Fruit fly (Drosophila melanogaster) whole organism, prepupa: Measurements from ENCODE around the gene HP4.

Experiments
- Blimp-1 ChIP-seq: fragments of 200-800 bp; sonication (Bioruptor generic); optimal IDR thresholded peaks from 3 replicates; lab custom pipeline; 2017; ENCODE audit warnings: missing biosample characterization, missing genetic modification characterization, mild to moderate bottlenecking, moderate library complexity, missing genetic modification reagents
- CG16779 ChIP-seq: fragments of 200-800 bp; sonication (Bioruptor generic); optimal IDR thresholded peaks from 3 replicates; lab custom pipeline; 2017; ENCODE audit warnings: missing biosample characterization, mild to moderate bottlenecking, missing genetic modification characterization
- Ets21C ChIP-seq: fragments of 200-800 bp; sonication (Bioruptor generic); optimal IDR thresholded peaks from 3 replicates; lab custom pipeline; 2016; ENCODE audit warnings: missing biosample characterization, missing genetic modification characterization
- Ets96B ChIP-seq: fragments of 200-800 bp; optimal IDR thresholded peaks from 2 replicates; lab custom pipeline; 2019; ENCODE audit warnings: missing biosample characterization, mild to moderate bottlenecking, missing genetic modification characterization, moderate library complexity
- Hr38 ChIP-seq: sonication (Bioruptor generic); optimal IDR thresholded peaks from 2 replicates; lab custom pipeline; 2016; ENCODE audit warnings: missing biosample characterization, missing genetic modification characterization
- Hr39 ChIP-seq: fragments of 200-800 bp; sonication (Bioruptor generic); optimal IDR thresholded peaks from 2 replicates; lab custom pipeline; 2016; ENCODE audit warnings: missing biosample characterization, missing genetic modification characterization
- Lpt ChIP-seq: fragments of 200-800 bp; sonication (Bioruptor generic); optimal IDR thresholded peaks from 3 replicates; lab custom pipeline; 2016; ENCODE audit warnings: missing biosample characterization, missing genetic modification characterization
- Sox15 ChIP-seq: fragments of 200-800 bp; sonication (Bioruptor generic); optimal IDR thresholded peaks from 3 replicates; lab custom pipeline; 2016; ENCODE audit warnings: missing biosample characterization, missing genetic modification characterization
- fd85E ChIP-seq: fragments of 200-800 bp; sonication (Bioruptor generic); optimal IDR thresholded peaks from 3 replicates; lab custom pipeline; 2016; ENCODE audit warnings: missing biosample characterization, missing genetic modification characterization
- salr ChIP-seq, 2 experiments: fragments of 200-800 bp; sonication (Bioruptor generic); optimal IDR thresholded peaks; 3 replicates each; lab custom pipeline; 2016 to 2018; ENCODE audit warnings: missing biosample characterization in 2 of 2, missing genetic modification characterization in 2 of 2, mild to moderate bottlenecking in 1 of 2
- topi ChIP-seq: fragments of 200-800 bp; sonication (Bioruptor generic); optimal IDR thresholded peaks from 3 replicates; lab custom pipeline; 2016; ENCODE audit warnings: missing biosample characterization, missing genetic modification characterization

dm6 chr3L:7988828-7989673 is 13.1 kb upstream of the HP4 start:
- TF ChIP-seq topi (GFP tag; lab: Kevin White, UChicago), result peak; percentile 60
- TF ChIP-seq Hr38, result no peak
- no peak for TF ChIP-seq Ets21C
- TF ChIP-seq salr (GFP tag; optimal IDR thresholded peaks at IDR 0.05; lab: Kevin White, UChicago), result peak in 1 of 2 experiments; percentile 55
- no peak for TF ChIP-seq Sox15 (GFP tag; lab: Kevin White, UChicago)
- TF ChIP-seq Ets96B, result peak; percentile 65
- no peak for TF ChIP-seq fd85E (GFP tag; lab: Kevin White, UChicago)
- peak; percentile 51 for TF ChIP-seq Lpt
- peak; percentile 11 for TF ChIP-seq Hr39 (GFP tag; lab: Kevin White, UChicago)
- TF ChIP-seq Blimp-1 (GFP tag; lab: Kevin White, UChicago), result no peak
- TF ChIP-seq CG16779 (tag; lab: Kevin White, UChicago), result peak; percentile 7
